Fruit fly (Drosophila melanogaster) whole organism, embryonic: ENCODE results near the gene prtp.

Experiments
- Atf-2 ChIP-seq: fragments of 200-800 bp; sonication (Bioruptor generic); optimal IDR thresholded peaks from 2 replicates; lab custom pipeline; 2016; ENCODE audit warnings: missing biosample characterization, missing genetic modification characterization
- Atf3 ChIP-seq: fragments of 200-800 bp; sonication (Bioruptor generic); optimal IDR thresholded peaks from 3 replicates; lab custom pipeline; 2016; ENCODE audit warnings: missing biosample characterization, missing genetic modification characterization
- BEAF-32 ChIP-seq: fragments of 200-800 bp; sonication (Bioruptor generic); optimal IDR thresholded peaks from 3 replicates; lab custom pipeline; 2017; ENCODE audit warnings: missing biosample characterization, missing genetic modification characterization, mild to moderate bottlenecking, moderate library complexity, missing genetic modification reagents
- Bdp1 ChIP-seq: fragments of 200-800 bp; sonication (Bioruptor generic); optimal IDR thresholded peaks from 3 replicates; lab custom pipeline; 2016; ENCODE audit warnings: missing biosample characterization, missing genetic modification characterization
- CG11247 ChIP-seq: fragments of 200-800 bp; sonication (Bioruptor generic); IDR thresholded peaks from 2 replicates; pipeline ENCODE4 v1.3.6; 2022; ENCODE audit warnings: missing biosample characterization, missing genetic modification characterization
- CG11695 ChIP-seq: fragments of 200-800 bp; sonication (Bioruptor generic); IDR thresholded peaks from 3 replicates; pipeline ENCODE4 v1.3.6; 2022; ENCODE audit warnings: missing biosample characterization, missing genetic modification characterization
- CG12219 ChIP-seq: fragments of 200-800 bp; sonication (Bioruptor generic); optimal IDR thresholded peaks from 3 replicates; lab custom pipeline; 2018; ENCODE audit warnings: missing biosample characterization, mild to moderate bottlenecking, missing genetic modification characterization
- CG15073 ChIP-seq: fragments of 200-800 bp; sonication (Bioruptor generic); optimal IDR thresholded peaks from 2 replicates; lab custom pipeline; 2016; ENCODE audit warnings: missing biosample characterization, missing genetic modification characterization
- CG18619 ChIP-seq: fragments of 200-800 bp; sonication (Bioruptor generic); optimal IDR thresholded peaks from 3 replicates; lab custom pipeline; 2017; ENCODE audit warnings: missing biosample characterization, mild to moderate bottlenecking, missing genetic modification characterization
- CG2129 ChIP-seq: fragments of 200-800 bp; sonication (Bioruptor generic); IDR thresholded peaks from 2 replicates; pipeline ENCODE4 v1.3.6; 2022; ENCODE audit warnings: missing biosample characterization, missing genetic modification characterization; ENCODE audit not compliant: partially characterized antibody
- CG30431 ChIP-seq: fragments of 200-800 bp; sonication (Bioruptor generic); optimal IDR thresholded peaks from 2 replicates; lab custom pipeline; 2017; ENCODE audit warnings: missing biosample characterization, missing genetic modification characterization
- CG3847 ChIP-seq: fragments of 200-800 bp; sonication (Bioruptor generic); IDR thresholded peaks from 2 replicates; pipeline ENCODE4 v1.3.6; 2022; ENCODE audit warnings: missing biosample characterization, missing genetic modification characterization
- CG4424 ChIP-seq: fragments of 200-800 bp; sonication (Bioruptor generic); optimal IDR thresholded peaks from 3 replicates; lab custom pipeline; 2016; ENCODE audit warnings: missing biosample characterization, missing genetic modification characterization
- CG5245 ChIP-seq: fragments of 200-800 bp; sonication (Bioruptor generic); optimal IDR thresholded peaks from 3 replicates; lab custom pipeline; 2016; ENCODE audit warnings: missing biosample characterization, missing genetic modification characterization
- CG6813 ChIP-seq: fragments of 200-800 bp; sonication (Bioruptor generic); optimal IDR thresholded peaks from 2 replicates; lab custom pipeline; 2017; ENCODE audit warnings: missing biosample characterization, missing genetic modification characterization, mild to moderate bottlenecking, moderate library complexity, missing genetic modification reagents
- CG6854 ChIP-seq: fragments of 200-800 bp; sonication (Bioruptor generic); optimal IDR thresholded peaks from 3 replicates; lab custom pipeline; 2017; ENCODE audit warnings: missing biosample characterization, mild to moderate bottlenecking, missing genetic modification characterization
- CG9932 ChIP-seq: fragments of 200-800 bp; sonication (Bioruptor generic); IDR thresholded peaks from 2 replicates; pipeline ENCODE4 v1.3.6; 2022; ENCODE audit warnings: missing biosample characterization, missing genetic modification characterization
- Dad ChIP-seq: fragments of 200-800 bp; sonication (Bioruptor generic); optimal IDR thresholded peaks from 3 replicates; lab custom pipeline; 2016; ENCODE audit warnings: missing biosample characterization, missing genetic modification characterization
- Dip3 ChIP-seq: fragments of 200-800 bp; sonication (Bioruptor generic); optimal IDR thresholded peaks from 3 replicates; lab custom pipeline; 2016; ENCODE audit warnings: missing biosample characterization, missing genetic modification characterization
- Doc3 ChIP-seq: fragments of 200-800 bp; sonication (Bioruptor generic); IDR thresholded peaks from 3 replicates; pipeline ENCODE4 v1.3.6; 2022; ENCODE audit warnings: missing biosample characterization, missing genetic modification characterization; ENCODE audit not compliant: partially characterized antibody
- Gsc ChIP-seq: fragments of 200-800 bp; sonication (Bioruptor generic); IDR thresholded peaks from 2 replicates; pipeline ENCODE4 v1.3.6; 2022; ENCODE audit warnings: missing biosample characterization, missing genetic modification characterization
- HLH4C ChIP-seq: fragments of 200-800 bp; sonication (Bioruptor generic); IDR thresholded peaks from 3 replicates; pipeline ENCODE4 v1.3.6; 2022; ENCODE audit warnings: missing biosample characterization, missing genetic modification characterization; ENCODE audit not compliant: partially characterized antibody
- Lhr ChIP-seq: fragments of 200-800 bp; sonication (Bioruptor generic); optimal IDR thresholded peaks from 3 replicates; lab custom pipeline; 2017; ENCODE audit warnings: mild to moderate bottlenecking, missing biosample characterization, missing genetic modification reagents, missing genetic modification characterization
- Lim3 ChIP-seq: fragments of 200-800 bp; sonication (Bioruptor generic); IDR thresholded peaks from 2 replicates; pipeline ENCODE4 v1.3.6; 2022; ENCODE audit warnings: missing biosample characterization, missing genetic modification characterization
- Max ChIP-seq: fragments of 200-800 bp; sonication (Bioruptor generic); optimal IDR thresholded peaks from 2 replicates; lab custom pipeline; 2016; ENCODE audit warnings: missing biosample characterization, mild to moderate bottlenecking, missing genetic modification characterization
- NK7.1 ChIP-seq: fragments of 200-800 bp; sonication (Bioruptor generic); optimal IDR thresholded peaks from 3 replicates; lab custom pipeline; 2016; ENCODE audit warnings: missing biosample characterization, missing genetic modification characterization
- Neu2 ChIP-seq: fragments of 200-800 bp; sonication (Bioruptor generic); optimal IDR thresholded peaks from 3 replicates; lab custom pipeline; 2016; ENCODE audit warnings: missing biosample characterization, missing genetic modification characterization, borderline replicate concordance
- Nf-YB ChIP-seq: fragments of 200-800 bp; sonication (Bioruptor generic); optimal IDR thresholded peaks from 3 replicates; lab custom pipeline; 2019; ENCODE audit warnings: missing biosample characterization, mild to moderate bottlenecking, missing genetic modification characterization, moderate library complexity
- NfI ChIP-seq: fragments of 200-800 bp; sonication (Bioruptor generic); optimal IDR thresholded peaks from 3 replicates; lab custom pipeline; 2018; ENCODE audit warnings: missing biosample characterization, mild to moderate bottlenecking, missing genetic modification characterization, moderate library complexity
- Tbp ChIP-seq: fragments of >200 bp; optimal IDR thresholded peaks from 2 replicates; lab custom pipeline; 2018; ENCODE audit warnings: missing biosample characterization, missing genetic modification characterization
- Xrp1 ChIP-seq: fragments of 200-800 bp; sonication (Bioruptor generic); IDR thresholded peaks from 2 replicates; pipeline ENCODE4 v1.3.6; 2022; ENCODE audit warnings: missing biosample characterization, missing genetic modification characterization
- abd-A ChIP-seq: fragments of 200-800 bp; sonication (Bioruptor generic); optimal IDR thresholded peaks from 3 replicates; lab custom pipeline; 2019; ENCODE audit warnings: missing biosample characterization, mild to moderate bottlenecking, missing genetic modification characterization, moderate library complexity
- ac ChIP-seq: fragments of 200-800 bp; sonication (Bioruptor generic); optimal IDR thresholded peaks from 3 replicates; lab custom pipeline; 2017; ENCODE audit warnings: missing biosample characterization, mild to moderate bottlenecking, missing genetic modification characterization
- chif ChIP-seq, 2 experiments: fragments of 200-800 bp; sonication (Bioruptor generic); optimal IDR thresholded peaks; 3 replicates each; lab custom pipeline; 2016; ENCODE audit warnings: missing biosample characterization in 2 of 2, missing genetic modification characterization in 2 of 2
- chinmo ChIP-seq: fragments of 200-800 bp; sonication (Bioruptor generic); IDR thresholded peaks from 4 replicates; pipeline ENCODE4 v1.3.6; 2022; ENCODE audit warnings: missing biosample characterization, missing genetic modification characterization; ENCODE audit not compliant: partially characterized antibody
- cwo ChIP-seq: fragments of 200-800 bp; sonication (Bioruptor generic); optimal IDR thresholded peaks from 3 replicates; lab custom pipeline; 2017; ENCODE audit warnings: missing biosample characterization, missing genetic modification characterization, mild to moderate bottlenecking, moderate library complexity, missing genetic modification reagents
- dysf ChIP-seq: fragments of 200-800 bp; sonication (Bioruptor generic); IDR thresholded peaks from 3 replicates; pipeline ENCODE4 v1.3.6; 2022; ENCODE audit warnings: missing biosample characterization, missing genetic modification characterization
- hth ChIP-seq: fragments of >200 bp; optimal IDR thresholded peaks from 2 replicates; lab custom pipeline; 2017; ENCODE audit warnings: inconsistent platforms
- jigr1 ChIP-seq: fragments of 200-800 bp; sonication (Bioruptor generic); IDR thresholded peaks from 3 replicates; pipeline ENCODE4 v1.3.6; 2022; ENCODE audit warnings: missing biosample characterization, missing genetic modification characterization
- klu ChIP-seq: fragments of 200-800 bp; sonication (Bioruptor generic); IDR thresholded peaks from 2 replicates; pipeline ENCODE4 v1.3.6; 2022; ENCODE audit warnings: missing biosample characterization, missing genetic modification characterization
- maf-S ChIP-seq: fragments of 200-800 bp; sonication (Bioruptor generic); optimal IDR thresholded peaks from 2 replicates; lab custom pipeline; 2016; ENCODE audit warnings: missing biosample characterization, missing genetic modification characterization
- mld ChIP-seq: fragments of 200-800 bp; sonication (Bioruptor generic); IDR thresholded peaks from 3 replicates; pipeline ENCODE4 v1.3.6; 2022; ENCODE audit warnings: missing biosample characterization, missing genetic modification characterization; ENCODE audit not compliant: partially characterized antibody
- pb ChIP-seq: fragments of 200-800 bp; sonication (Bioruptor generic); optimal IDR thresholded peaks from 3 replicates; lab custom pipeline; 2016; ENCODE audit warnings: missing biosample characterization, missing genetic modification characterization
- pnt ChIP-seq: fragments of 200-800 bp; sonication (Bioruptor generic); optimal IDR thresholded peaks from 3 replicates; lab custom pipeline; 2016; ENCODE audit warnings: missing biosample characterization, missing genetic modification characterization
- salm ChIP-seq: fragments of 200-800 bp; sonication (Bioruptor generic); optimal IDR thresholded peaks from 2 replicates; lab custom pipeline; 2018; ENCODE audit warnings: missing biosample characterization, mild to moderate bottlenecking, missing genetic modification characterization
- sna ChIP-seq: fragments of 200-800 bp; sonication (Bioruptor generic); IDR thresholded peaks from 2 replicates; pipeline ENCODE4 v1.3.6; 2022; ENCODE audit warnings: missing biosample characterization, missing genetic modification characterization; ENCODE audit not compliant: partially characterized antibody
- sr ChIP-seq: fragments of 200-800 bp; sonication (Bioruptor generic); IDR thresholded peaks from 3 replicates; pipeline ENCODE4 v1.3.6; 2022; ENCODE audit warnings: missing biosample characterization, missing genetic modification characterization
- trh ChIP-seq: fragments of 200-800 bp; sonication (Bioruptor generic); optimal IDR thresholded peaks from 2 replicates; lab custom pipeline; 2016; ENCODE audit warnings: missing biosample characterization, missing genetic modification characterization
- unpg ChIP-seq: fragments of 200-800 bp; sonication (Bioruptor generic); optimal IDR thresholded peaks from 3 replicates; lab custom pipeline; 2018; ENCODE audit warnings: missing biosample characterization, mild to moderate bottlenecking, missing genetic modification characterization, moderate library complexity
- yki ChIP-seq: fragments of >200 bp; optimal IDR thresholded peaks from 3 replicates; lab custom pipeline; 2018

Gene prtp

dm6 chrX:11709799-11710720 is 6.5 kb upstream of the prtp start, which contains the start of gene FucT6 (continued):
- TF ChIP-seq CG6813 (GFP tag; lab: Kevin White, UChicago), result peak; percentile 30
- peak; percentile 89 for TF ChIP-seq BEAF-32 (GFP tag; lab: Kevin White, UChicago)
- TF ChIP-seq Neu2, result no peak
- no peak for TF ChIP-seq Dip3 (GFP tag; lab: Kevin White, UChicago)
- no peak for TF ChIP-seq CG30431 (GFP tag; lab: Kevin White, UChicago)
- peak; percentile 5 for TF ChIP-seq CG6854 (GFP tag; lab: Kevin White, UChicago)
- peak; percentile 39 for TF ChIP-seq Lhr
- TF ChIP-seq Atf-2 (GFP tag; lab: Kevin White, UChicago), result no peak
- TF ChIP-seq CG2129, result peak; percentile 61; the same call in 1 of the 2 replicates
- TF ChIP-seq CG4424 (GFP tag; lab: Kevin White, UChicago), result no peak
- TF ChIP-seq ac (GFP tag; lab: Kevin White, UChicago), result no peak
- TF ChIP-seq maf-S (GFP tag; lab: Kevin White, UChicago), result no peak
- no peak for TF ChIP-seq chif (GFP tag; optimal IDR thresholded peaks at IDR 0.05; lab: Kevin White, UChicago)
- no peak for TF ChIP-seq Bdp1 (GFP tag; lab: Kevin White, UChicago)
- no peak for TF ChIP-seq klu (GFP tag; lab: Robert Waterston, UW)
- no peak for TF ChIP-seq Tbp (GFP tag; lab: Kevin White, UChicago)
- no peak for TF ChIP-seq Lim3 (GFP tag; lab: Robert Waterston, UW)
- TF ChIP-seq mld (GFP tag; lab: Robert Waterston, UW), result peak; percentile 82
- no peak; the same call in 1 of the 2 replicates for TF ChIP-seq CG9932 (GFP tag; lab: Robert Waterston, UW)
- TF ChIP-seq hth (lab: Kevin White, UChicago), result no peak
- TF ChIP-seq cwo (GFP tag; lab: Kevin White, UChicago), result peak; percentile 21
- TF ChIP-seq Nf-YB (GFP tag; lab: Kevin White, UChicago), result no peak
- TF ChIP-seq CG3847 (GFP tag; lab: Robert Waterston, UW), result peak; percentile 59
- TF ChIP-seq NK7.1 (GFP tag; lab: Kevin White, UChicago), result no peak
- no peak for TF ChIP-seq Atf3 (GFP tag; lab: Kevin White, UChicago)
- no peak for TF ChIP-seq jigr1 (GFP tag; lab: Robert Waterston, UW)
- TF ChIP-seq Gsc (GFP tag; lab: Robert Waterston, UW), result no peak
- peak; percentile 87 for TF ChIP-seq HLH4C (GFP tag; lab: Robert Waterston, UW)
- no peak for TF ChIP-seq abd-A (tag; lab: Kevin White, UChicago)
- TF ChIP-seq CG11695 (GFP tag; lab: Robert Waterston, UW), result no peak
- TF ChIP-seq sna (GFP tag; lab: Robert Waterston, UW), result peak; percentile 85
- peak; percentile 89; the same call in 2 of the 4 replicates for TF ChIP-seq chinmo (GFP tag; lab: Robert Waterston, UW)
- TF ChIP-seq yki (lab: Kevin White, UChicago), result no peak
- no peak for TF ChIP-seq CG18619 (GFP tag; lab: Kevin White, UChicago)
- TF ChIP-seq unpg (GFP tag; lab: Kevin White, UChicago), result no peak
- no peak for TF ChIP-seq CG12219 (GFP tag; lab: Kevin White, UChicago)
- no peak for TF ChIP-seq Xrp1
- TF ChIP-seq trh (GFP tag; lab: Kevin White, UChicago), result no peak
- TF ChIP-seq NfI (GFP tag; lab: Kevin White, UChicago), result no peak
- peak; percentile 75 for TF ChIP-seq Doc3
- no peak for TF ChIP-seq pb (GFP tag; lab: Kevin White, UChicago)
- TF ChIP-seq CG11247, result no peak
- no peak for TF ChIP-seq dysf
- TF ChIP-seq salm (tag; lab: Kevin White, UChicago), result no peak
- no peak for TF ChIP-seq Dad (GFP tag; lab: Kevin White, UChicago)
- TF ChIP-seq pnt, result no peak
- TF ChIP-seq CG5245 (GFP tag; lab: Kevin White, UChicago), result no peak
- no peak for TF ChIP-seq sr
- peak; percentile 5 for TF ChIP-seq Max (GFP tag; lab: Kevin White, UChicago)
- TF ChIP-seq CG15073 (GFP tag; lab: Kevin White, UChicago), result no peak
